Fruit fly (Drosophila melanogaster): ENCODE measurements around the gene CG32191.
"Not testable (repeated sequence)": the region's sequence is repeated elsewhere in the genome, so short reads cannot be mapped to it uniquely, and the experiment has no call there.

CG32191 gene

dm6 chr3L:17808597-17809213 lies at the start of gene CG32191:
Gene CG32191 (minus strand): TSS chr3L:17809146.
- no peak for TF ChIP-seq CG17801 (GFP tag; optimal IDR thresholded peaks at IDR 0.05; ENCODE audit: partially characterized antibody)

dm6 chr3L:17858174-17858573 lies 49.2 kb upstream of the CG32191 start, which contains the start of gene CG34002:
Gene CG34002 (plus strand): TSS chr3L:17858474.
- not testable (repeated sequence) for TF ChIP-seq CG17801 (GFP tag; optimal IDR thresholded peaks at IDR 0.05; ENCODE audit: partially characterized antibody)

- peak; percentile 40 for TF ChIP-seq CG17801 (GFP tag; optimal IDR thresholded peaks at IDR 0.05; ENCODE audit: partially characterized antibody)
Measured at dm6 chr3L:17856655-17857479, 47.9 kb upstream of the CG32191 start, which contains the start of gene CG5535. Gene CG5535 (minus strand): TSS chr3L:17856794.

dm6 chr3L:17849517-17849916 lies 40.6 kb upstream of the CG32191 start, which contains the start of gene TrpRS-m:
Gene TrpRS-m (plus strand): TSS chr3L:17849727.
- TF ChIP-seq CG17801 (GFP tag; optimal IDR thresholded peaks at IDR 0.05; ENCODE audit: partially characterized antibody) = no peak

- peak; percentile 5 for TF ChIP-seq CG17801 (GFP tag; optimal IDR thresholded peaks at IDR 0.05; ENCODE audit: partially characterized antibody)
Measured at dm6 chr3L:17846982-17847355, 38.0 kb upstream of the CG32191 start.

- peak; percentile 67 for TF ChIP-seq CG17801 (GFP tag; optimal IDR thresholded peaks at IDR 0.05; ENCODE audit: partially characterized antibody)
Measured at dm6 chr3L:17846169-17846981, 37.4 kb upstream of the CG32191 start, which contains the start of the genes MED19 and CG7430. Gene MED19 (minus strand): TSS chr3L:17846501. Gene CG7430 (plus strand): TSS chr3L:17846916.

- TF ChIP-seq CG17801 (GFP tag; optimal IDR thresholded peaks at IDR 0.05; ENCODE audit: partially characterized antibody) = peak; percentile 11
Measured at dm6 chr3L:17842892-17843703, 34.2 kb upstream of the CG32191 start, which contains the start of gene CG5567. Gene CG5567 (minus strand): TSS chr3L:17843544.

dm6 chr3L:17841085-17841606 lies 32.2 kb upstream of the CG32191 start, which contains the start of gene CG5577:
Gene CG5577 (minus strand): TSS chr3L:17841427.
- TF ChIP-seq CG17801 (GFP tag; optimal IDR thresholded peaks at IDR 0.05; ENCODE audit: partially characterized antibody) = peak; percentile 73

- no peak for TF ChIP-seq CG17801 (GFP tag; optimal IDR thresholded peaks at IDR 0.05; ENCODE audit: partially characterized antibody)
Measured at dm6 chr3L:17835074-17835473, 26.1 kb upstream of the CG32191 start, which contains the start of gene CG32189. Gene CG32189 (minus strand): TSS chr3L:17835174.

- no peak for TF ChIP-seq CG17801 (GFP tag; optimal IDR thresholded peaks at IDR 0.05; ENCODE audit: partially characterized antibody)
Measured at dm6 chr3L:17833525-17833924, 24.6 kb upstream of the CG32191 start, which contains the start of gene CG32188. Gene CG32188 (minus strand): TSS chr3L:17833625.

dm6 chr3L:17822784-17823383 lies 13.9 kb upstream of the CG32191 start, which contains the start of the genes Ir75c and Grd:
Gene Ir75c (minus strand): TSS chr3L:17822834.
Gene Grd (plus strand): TSS chr3L:17823333.
- TF ChIP-seq CG17801 (GFP tag; optimal IDR thresholded peaks at IDR 0.05; ENCODE audit: partially characterized antibody) = no peak

- TF ChIP-seq CG17801 (GFP tag; optimal IDR thresholded peaks at IDR 0.05; ENCODE audit: partially characterized antibody) = no peak
Measured at dm6 chr3L:17820093-17820492, 11.1 kb upstream of the CG32191 start, which contains the start of gene Ir75b. Gene Ir75b (minus strand): TSS chr3L:17820193.

- no peak for TF ChIP-seq CG17801 (GFP tag; optimal IDR thresholded peaks at IDR 0.05; ENCODE audit: partially characterized antibody)
Measured at dm6 chr3L:17817821-17818220, 8.9 kb upstream of the CG32191 start, which contains the start of gene Ir75a. Gene Ir75a (minus strand): TSS chr3L:17817921.

All from ovary, adult (tissue).